Worm (Caenorhabditis elegans) whole organism, L4 larva: ENCODE results near the gene col-111.

Source experiments
- F26F4.8 ChIP-seq: fragments of 200-800 bp; sonication (Bioruptor generic); conservative IDR thresholded peaks from 2 replicates; pipeline ENCODE4 v1.3.6; 2022; ENCODE audit warnings: missing genetic modification characterization, missing compliant biosample characterization
- F37D6.2 ChIP-seq: sonication (generic microtip); optimal IDR thresholded peaks from 2 replicates; lab custom pipeline; 2016; ENCODE audit warnings: mild to moderate bottlenecking, missing genetic modification characterization, missing compliant biosample characterization
- T26A8.4 ChIP-seq: fragments of 200-800 bp; sonication (Bioruptor generic); IDR thresholded peaks from 2 replicates; pipeline ENCODE4 v1.3.6; 2022; ENCODE audit warnings: missing genetic modification characterization, missing compliant biosample characterization
- Y48G9A.11 ChIP-seq: fragments of 200-800 bp; sonication (Bioruptor generic); IDR thresholded peaks from 2 replicates; pipeline ENCODE4 v1.3.6; 2022; ENCODE audit warnings: missing genetic modification reagents, missing genetic modification characterization, missing compliant biosample characterization
- ZK337.2 ChIP-seq: fragments of 200-800 bp; sonication (Bioruptor generic); IDR thresholded peaks from 2 replicates; pipeline ENCODE4 v1.3.6; 2022; ENCODE audit warnings: missing genetic modification reagents, missing genetic modification characterization, missing compliant biosample characterization
- ZK546.5 ChIP-seq, 2 experiments: sonication (generic microtip); optimal IDR thresholded peaks; 2 replicates each; lab custom pipeline; 2017; ENCODE audit warnings: missing biosample characterization in 2 of 2, missing genetic modification characterization in 2 of 2
- ama-1 ChIP-seq: fragments of 150-350 bp; optimal IDR thresholded peaks from 2 replicates; lab custom pipeline; 2014; ENCODE audit warnings: inconsistent platforms, mixed read lengths
- ceh-20 ChIP-seq: fragments of 200-800 bp; sonication (Bioruptor generic); IDR thresholded peaks from 2 replicates; pipeline ENCODE4 v1.3.6; 2022; ENCODE audit warnings: missing genetic modification reagents, missing genetic modification characterization, missing compliant biosample characterization
- ceh-28 ChIP-seq: fragments of 150-350 bp; optimal IDR thresholded peaks from 2 replicates; lab custom pipeline; 2014; ENCODE audit warnings: missing biosample characterization, missing genetic modification reagents, missing genetic modification characterization
- ceh-32 ChIP-seq: sonication (generic microtip); optimal IDR thresholded peaks from 2 replicates; lab custom pipeline; 2016; ENCODE audit warnings: mild to moderate bottlenecking, missing genetic modification characterization, missing compliant biosample characterization; ENCODE audit not compliant: poor library complexity
- ceh-62 ChIP-seq: sonication (generic microtip); optimal IDR thresholded peaks from 2 replicates; lab custom pipeline; 2017; ENCODE audit warnings: missing biosample characterization, missing genetic modification characterization
- ceh-82 ChIP-seq: sonication (generic microtip); optimal IDR thresholded peaks from 2 replicates; lab custom pipeline; 2017; ENCODE audit warnings: missing biosample characterization, missing genetic modification characterization
- ctbp-1 ChIP-seq: fragments of 200-800 bp; sonication (Bioruptor generic); IDR thresholded peaks from 2 replicates; pipeline ENCODE4 v1.3.6; 2022; ENCODE audit warnings: missing genetic modification reagents, missing genetic modification characterization, missing compliant biosample characterization
- daf-12 ChIP-seq: fragments of 150-350 bp; optimal IDR thresholded peaks from 2 replicates; lab custom pipeline; 2014; ENCODE audit warnings: missing biosample characterization, missing genetic modification reagents, missing genetic modification characterization
- daf-16 ChIP-seq, 3 experiments: sonication (generic microtip); optimal IDR thresholded peaks; 2 replicates each; lab custom pipeline; 2016 to 2017; ENCODE audit warnings: missing genetic modification characterization in 3 of 3, missing genetic modification reagents in 3 of 3, mild to moderate bottlenecking in 2 of 3, missing compliant biosample characterization in 2 of 3, missing biosample characterization in 1 of 3, moderate library complexity in 1 of 3
- daf-8 ChIP-seq: fragments of 200-800 bp; sonication (Bioruptor generic); IDR thresholded peaks from 2 replicates; pipeline ENCODE4 v1.3.6; 2022; ENCODE audit warnings: missing genetic modification characterization, missing compliant biosample characterization
- dmd-6 ChIP-seq: fragments of 200-800 bp; sonication (Bioruptor generic); IDR thresholded peaks from 2 replicates; pipeline ENCODE4 v1.3.6; 2022; ENCODE audit warnings: missing genetic modification reagents, missing genetic modification characterization, missing compliant biosample characterization
- dmd-8 ChIP-seq: fragments of 200-800 bp; sonication (Bioruptor generic); IDR thresholded peaks from 2 replicates; pipeline ENCODE4 v1.3.6; 2022; ENCODE audit warnings: missing genetic modification characterization, missing compliant biosample characterization
- dmd-9 ChIP-seq: fragments of 200-800 bp; sonication (Bioruptor generic); IDR thresholded peaks from 2 replicates; pipeline ENCODE4 v1.3.6; 2022; ENCODE audit warnings: missing genetic modification reagents, missing genetic modification characterization, missing compliant biosample characterization
- duxl-1 ChIP-seq: sonication (generic microtip); optimal IDR thresholded peaks from 2 replicates; lab custom pipeline; 2016; ENCODE audit warnings: mild to moderate bottlenecking, missing genetic modification characterization, moderate library complexity, missing compliant biosample characterization; ENCODE audit not compliant: poor library complexity
- dve-1 ChIP-seq: sonication (generic microtip); optimal IDR thresholded peaks from 2 replicates; lab custom pipeline; 2017; ENCODE audit warnings: antibody characterized with exemption, mild to moderate bottlenecking, missing genetic modification characterization, missing compliant biosample characterization; ENCODE audit not compliant: insufficient read depth
- egl-27 ChIP-seq: sonication (generic microtip); optimal IDR thresholded peaks from 3 replicates; lab custom pipeline; 2017; ENCODE audit warnings: missing biosample characterization, missing genetic modification reagents, missing genetic modification characterization
- gei-8 ChIP-seq: fragments of 200-800 bp; sonication (Bioruptor generic); optimal IDR thresholded peaks from 2 replicates; lab custom pipeline; 2018; ENCODE audit warnings: mild to moderate bottlenecking, missing genetic modification characterization, missing compliant biosample characterization
- hlh-11 ChIP-seq: fragments of 200-800 bp; sonication (Bioruptor generic); optimal IDR thresholded peaks from 2 replicates; lab custom pipeline; 2018; ENCODE audit warnings: mild to moderate bottlenecking, missing genetic modification characterization, missing compliant biosample characterization
- lin-15B ChIP-seq: fragments of 150-350 bp; sonication (generic microtip); optimal IDR thresholded peaks from 3 replicates; lab custom pipeline; 2014; ENCODE audit warnings: missing biosample characterization, missing genetic modification characterization
- lin-39 ChIP-seq: fragments of 150-350 bp; optimal IDR thresholded peaks from 2 replicates; lab custom pipeline; 2014; ENCODE audit warnings: missing biosample characterization, missing genetic modification reagents, missing genetic modification characterization
- madf-9 ChIP-seq: fragments of 200-800 bp; sonication (Bioruptor generic); conservative IDR thresholded peaks from 2 replicates; pipeline ENCODE4 v1.3.6; 2022; ENCODE audit warnings: missing genetic modification reagents, missing genetic modification characterization, missing compliant biosample characterization
- mdt-29 ChIP-seq: fragments of 200-800 bp; sonication (Bioruptor generic); IDR thresholded peaks from 2 replicates; pipeline ENCODE4 v1.3.6; 2022; ENCODE audit warnings: missing genetic modification reagents, missing genetic modification characterization, missing compliant biosample characterization
- mep-1 ChIP-seq: fragments of 150-350 bp; sonication (generic microtip); optimal IDR thresholded peaks from 3 replicates; lab custom pipeline; 2014; ENCODE audit warnings: missing biosample characterization, missing genetic modification characterization
- mes-2 ChIP-seq: sonication (generic microtip); optimal IDR thresholded peaks from 2 replicates; lab custom pipeline; 2016; ENCODE audit warnings: missing genotype, mild to moderate bottlenecking, missing genetic modification characterization, missing compliant biosample characterization; ENCODE audit not compliant: poor library complexity, severe bottlenecking
- mxl-2 ChIP-seq: fragments of 200-800 bp; sonication (Bioruptor generic); conservative IDR thresholded peaks from 2 replicates; pipeline ENCODE4 v1.3.6; 2022; ENCODE audit warnings: missing genetic modification reagents, missing genetic modification characterization, missing compliant biosample characterization
- nhr-11 ChIP-seq: fragments of 150-350 bp; optimal IDR thresholded peaks from 2 replicates; lab custom pipeline; 2014; ENCODE audit warnings: missing biosample characterization, missing genetic modification characterization
- nhr-111 ChIP-seq: fragments of 200-800 bp; sonication (Bioruptor generic); optimal IDR thresholded peaks from 2 replicates; lab custom pipeline; 2018; ENCODE audit warnings: mild to moderate bottlenecking, missing genetic modification characterization, missing compliant biosample characterization
- nhr-42 ChIP-seq: fragments of 200-800 bp; sonication (Bioruptor generic); IDR thresholded peaks from 2 replicates; pipeline ENCODE4 v1.3.6; 2022; ENCODE audit warnings: missing genetic modification characterization, missing compliant biosample characterization
- nhr-76 ChIP-seq: fragments of 150-350 bp; optimal IDR thresholded peaks from 2 replicates; lab custom pipeline; 2014; ENCODE audit warnings: missing biosample characterization, missing genetic modification characterization
- nhr-77 ChIP-seq: fragments of 150-350 bp; optimal IDR thresholded peaks from 2 replicates; lab custom pipeline; 2014; ENCODE audit warnings: missing biosample characterization, missing genetic modification characterization
- saeg-2 ChIP-seq: fragments of 200-800 bp; sonication (Bioruptor generic); IDR thresholded peaks from 2 replicates; pipeline ENCODE4 v1.3.6; 2022; ENCODE audit warnings: missing genetic modification reagents, missing genetic modification characterization, missing compliant biosample characterization
- set-16 ChIP-seq: fragments of 200-800 bp; sonication (Bioruptor generic); IDR thresholded peaks from 2 replicates; pipeline ENCODE4 v1.3.6; 2022; ENCODE audit warnings: missing genetic modification reagents, missing genetic modification characterization, missing compliant biosample characterization
- skn-1 ChIP-seq: fragments of 150-350 bp; optimal IDR thresholded peaks from 2 replicates; lab custom pipeline; 2014; ENCODE audit warnings: missing biosample characterization, missing genetic modification characterization
- snpc-4 ChIP-seq: fragments of 150-350 bp; optimal IDR thresholded peaks from 2 replicates; lab custom pipeline; 2014; ENCODE audit warnings: missing biosample characterization, missing genetic modification characterization
- spr-1 ChIP-seq: sonication (generic microtip); optimal IDR thresholded peaks from 2 replicates; lab custom pipeline; 2016; ENCODE audit warnings: mild to moderate bottlenecking, missing genetic modification characterization, missing compliant biosample characterization
- tra-1 ChIP-seq: fragments of 200-800 bp; sonication (Bioruptor generic); IDR thresholded peaks from 2 replicates; pipeline ENCODE4 v1.3.6; 2022; ENCODE audit warnings: missing genetic modification reagents, missing genetic modification characterization, missing compliant biosample characterization
- unc-130 ChIP-seq: sonication (generic microtip); optimal IDR thresholded peaks from 2 replicates; lab custom pipeline; 2016; ENCODE audit warnings: missing genetic modification reagents, missing genetic modification characterization, missing compliant biosample characterization
- unc-62 ChIP-seq, 3 experiments: fragments of 150-350 bp in 1 of 3; sonication (generic microtip); optimal IDR thresholded peaks in 2 of 3; peaks in 1 of 3; 1 replicate in 1 of 3; 2 replicates in 2 of 3; lab custom pipeline; 2014 to 2017; ENCODE audit warnings: missing biosample characterization in 3 of 3, missing genetic modification characterization in 3 of 3, missing genetic modification reagents in 3 of 3, missing genotype in 1 of 3
- vab-7 ChIP-seq: fragments of 200-800 bp; sonication (Bioruptor generic); IDR thresholded peaks from 2 replicates; pipeline ENCODE4 v1.3.6; 2022; ENCODE audit warnings: missing genetic modification reagents, missing genetic modification characterization, missing compliant biosample characterization
- zag-1 ChIP-seq: fragments of 150-350 bp; optimal IDR thresholded peaks from 2 replicates; lab custom pipeline; 2014; ENCODE audit warnings: missing biosample characterization, missing genetic modification characterization
- zip-11 ChIP-seq: fragments of 200-800 bp; sonication (Bioruptor generic); IDR thresholded peaks from 2 replicates; pipeline ENCODE4 v1.3.6; 2022; ENCODE audit warnings: missing genetic modification characterization, missing compliant biosample characterization
- ztf-11 ChIP-seq: fragments of 150-350 bp; optimal IDR thresholded peaks from 2 replicates; lab custom pipeline; 2014; ENCODE audit warnings: missing biosample characterization, missing genetic modification characterization

The col-111 gene

DNA sequence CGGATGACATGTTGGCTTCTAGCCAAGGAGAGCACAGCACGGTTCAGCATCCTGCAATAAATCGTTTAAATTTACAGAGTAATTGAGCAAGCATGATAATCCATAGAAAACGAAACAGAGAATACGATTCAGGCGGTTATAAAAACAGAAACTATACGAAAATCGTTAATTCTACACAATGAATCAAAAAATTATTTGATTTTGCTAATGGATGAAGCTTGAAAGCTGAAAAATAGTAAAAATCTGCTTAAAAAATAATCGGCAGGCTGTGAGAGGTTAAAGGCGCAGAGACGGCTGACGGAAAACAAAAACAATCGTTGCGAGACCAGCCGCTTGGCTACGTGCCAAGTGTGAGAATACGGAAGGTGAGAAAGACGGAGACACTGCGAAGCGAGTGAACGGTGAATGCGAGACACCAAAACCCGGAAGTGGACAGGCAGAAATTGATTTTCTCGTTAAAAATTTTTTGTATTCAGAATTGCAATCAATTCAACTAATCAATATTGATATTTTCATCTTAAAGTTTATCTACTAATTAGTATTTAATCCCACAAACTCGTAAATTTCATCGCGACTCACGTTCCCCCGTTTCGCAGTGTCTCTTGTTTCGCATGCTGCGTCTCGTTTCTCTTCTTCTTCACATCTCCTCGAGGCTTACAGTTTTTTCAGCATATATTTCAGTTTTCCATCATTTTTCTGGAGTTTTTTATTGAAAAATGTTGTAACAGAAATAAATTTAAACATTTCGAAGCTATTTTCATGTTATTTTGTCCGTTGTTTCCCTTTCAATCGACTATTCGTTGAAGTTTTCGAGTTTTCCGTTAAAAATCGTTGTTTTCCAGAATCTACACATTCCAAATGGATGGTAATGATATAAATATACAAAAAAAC lies 2.6 kb upstream of the col-111 start, which contains the start of the genes F29B9.11 and jmjd-1.2 (continued):
- TF ChIP-seq nhr-76 (no peak), nhr-42 (GFP tag; lab: Robert Waterston, UW) (peak; percentile 79), spr-1 (tag; lab: Kevin White, UChicago) (peak; percentile 73), ceh-28 (tag; lab: Kevin White, UChicago) (no peak), ceh-82 (no peak), lin-39 (tag; lab: Kevin White, UChicago) (no peak), unc-130 (GFP tag; lab: Kevin White, UChicago) (peak; percentile 96), mep-1 (tag; lab: Kevin White, UChicago) (peak; percentile 95), daf-12 (tag; lab: Kevin White, UChicago) (no peak), set-16 (peak; percentile 63; the same call in 1 of the 2 replicates), duxl-1 (tag; lab: Kevin White, UChicago) (peak; percentile 73), ztf-11 (tag; lab: Kevin White, UChicago) (no peak), T26A8.4 (peak; percentile 82), unc-62 (GFP tag; optimal IDR thresholded peaks at IDR 0.05 in 1 of 2; lab: Kevin White, UChicago) (peak in 1 of 2 experiments; percentile 88), unc-62 (tag; optimal IDR thresholded peaks at IDR 0.05; lab: Kevin White, UChicago) (no peak), dmd-6 (GFP tag; lab: Robert Waterston, UW) (peak; percentile 85), mes-2 (tag; lab: Kevin White, UChicago) (peak; percentile 89), ZK546.5 (tag; optimal IDR thresholded peaks at IDR 0.05; lab: Kevin White, UChicago) (peak in 1 of 2 experiments; percentile 44), hlh-11 (tag; lab: Kevin White, UChicago) (peak; percentile 93), ceh-20 (GFP tag; lab: Robert Waterston, UW) (peak; percentile 87; the same call in 1 of the 2 replicates), nhr-111 (GFP tag; lab: Kevin White, UChicago) (no peak), Y48G9A.11 (peak; percentile 65), madf-9 (peak; percentile 67; the same call in 1 of the 2 replicates), dmd-8 (GFP tag; lab: Robert Waterston, UW) (no peak), egl-27 (no peak), F26F4.8 (GFP tag; lab: Robert Waterston, UW) (no peak), mxl-2 (GFP tag; lab: Robert Waterston, UW) (no peak), nhr-77 (tag; lab: Kevin White, UChicago) (peak; percentile 90), vab-7 (GFP tag; lab: Robert Waterston, UW) (peak; percentile 76), saeg-2 (GFP tag; lab: Robert Waterston, UW) (peak; percentile 43; the same call in 1 of the 2 replicates), snpc-4 (no peak), nhr-11 (tag; lab: Kevin White, UChicago) (peak; percentile 93), dmd-9 (peak; percentile 82), ZK337.2 (GFP tag; lab: Robert Waterston, UW) (no peak; the same call in 1 of the 2 replicates), ama-1 (no peak), daf-8 (GFP tag; lab: Robert Waterston, UW) (no peak), zip-11 (GFP tag; lab: Robert Waterston, UW) (no peak), gei-8 (no peak), mdt-29 (peak; percentile 67; the same call in 1 of the 2 replicates), tra-1 (GFP tag; lab: Robert Waterston, UW) (peak; percentile 79; the same call in 1 of the 2 replicates), lin-15B (tag; lab: Kevin White, UChicago) (no peak), dve-1 (tag; lab: Kevin White, UChicago) (peak; percentile 92), skn-1 (tag; lab: Kevin White, UChicago) (no peak), ctbp-1 (GFP tag; lab: Robert Waterston, UW) (peak; percentile 48; the same call in 1 of the 2 replicates), ceh-32 (tag; lab: Kevin White, UChicago) (no peak), zag-1 (tag; lab: Kevin White, UChicago) (no peak), daf-16 (GFP tag; optimal IDR thresholded peaks at IDR 0.05; lab: Kevin White, UChicago) (peak in 1 of 2 experiments; percentile 66), daf-16 (tag; optimal IDR thresholded peaks at IDR 0.05; lab: Kevin White, UChicago) (peak; percentile 72), ceh-62 (tag; lab: Kevin White, UChicago) (no peak), F37D6.2 (peak; percentile 82)
